Worm (Caenorhabditis elegans) whole organism, mixed stage, embryonic: Measurements from ENCODE around the gene F54B11.4.

Experiments used
- blmp-1 ChIP-seq: fragments of 150-350 bp; optimal IDR thresholded peaks from 2 replicates; lab custom pipeline; 2014; ENCODE audit warnings: missing biosample characterization, missing genetic modification characterization
- ces-1 ChIP-seq: fragments of 150-350 bp; optimal IDR thresholded peaks from 2 replicates; lab custom pipeline; 2014; ENCODE audit warnings: missing biosample characterization, missing genetic modification reagents, missing genetic modification characterization
- drap-1 ChIP-seq: fragments of 200-800 bp; sonication (Bioruptor generic); optimal IDR thresholded peaks from 3 replicates; lab custom pipeline; 2018; ENCODE audit warnings: mild to moderate bottlenecking, missing genetic modification characterization, missing compliant biosample characterization
- mep-1 ChIP-seq: fragments of 150-350 bp; optimal IDR thresholded peaks from 2 replicates; lab custom pipeline; 2017; ENCODE audit warnings: missing biosample characterization, missing genetic modification reagents, missing genetic modification characterization, inconsistent platforms
- nhr-237 ChIP-seq: fragments of 150-350 bp; optimal IDR thresholded peaks from 2 replicates; lab custom pipeline; 2014; ENCODE audit warnings: missing biosample characterization, missing genetic modification characterization
- nhr-76 ChIP-seq: sonication (generic microtip); optimal IDR thresholded peaks from 2 replicates; lab custom pipeline; 2017; ENCODE audit warnings: missing biosample characterization, missing genetic modification characterization
- unc-120 ChIP-seq: sonication (generic microtip); optimal IDR thresholded peaks from 2 replicates; lab custom pipeline; 2017; ENCODE audit warnings: missing genetic modification characterization, missing compliant biosample characterization; ENCODE audit not compliant: poor library complexity, severe bottlenecking
- unc-39 ChIP-seq: fragments of 150-350 bp; optimal IDR thresholded peaks from 2 replicates; lab custom pipeline; 2014; ENCODE audit warnings: missing biosample characterization, missing genetic modification characterization
- unc-62 ChIP-seq: fragments of 150-350 bp; optimal IDR thresholded peaks from 2 replicates; lab custom pipeline; 2014; ENCODE audit warnings: missing biosample characterization, missing genetic modification reagents, missing genetic modification characterization

ce11 chrX:13578483-13578882, 14.0 kb upstream of the F54B11.4 start, which contains the start of gene F54B11.11:
- TF ChIP-seq blmp-1 (tag; lab: Kevin White, UChicago), result no peak
- no peak for TF ChIP-seq nhr-76 (tag; lab: Kevin White, UChicago)
- TF ChIP-seq unc-62 (GFP tag; lab: Kevin White, UChicago), result no peak
- no peak for TF ChIP-seq nhr-237 (tag; lab: Kevin White, UChicago)
- no peak for TF ChIP-seq ces-1 (GFP tag; lab: Kevin White, UChicago)
- no peak for TF ChIP-seq unc-39 (tag; lab: Kevin White, UChicago)
- TF ChIP-seq unc-120 (tag; lab: Kevin White, UChicago), result no peak
- TF ChIP-seq drap-1 (GFP tag; lab: Kevin White, UChicago), result no peak
- TF ChIP-seq mep-1 (tag; lab: Kevin White, UChicago), result no peak
